Worm (Caenorhabditis elegans): ENCODE results near the gene nspc-18.

ce11 chrX:14563818-14564217, 36.4 kb upstream of the nspc-18 start:
- TF ChIP-seq ama-1 (optimal IDR thresholded peaks at IDR 0.05) (no peak), hmbx-1 (tag; optimal IDR thresholded peaks at IDR 0.05) (no peak), pes-1 (GFP tag; IDR thresholded peaks at IDR 0.05) (no peak), flt-1 (GFP tag; IDR thresholded peaks at IDR 0.05) (no peak), ceh-36 (tag; optimal IDR thresholded peaks at IDR 0.05) (no peak), hmg-4 (GFP tag; optimal IDR thresholded peaks at IDR 0.05) (no peak), tbx-37 (GFP tag; conservative IDR thresholded peaks at IDR 0.05) (no peak), ceh-13 (GFP tag; optimal IDR thresholded peaks at IDR 0.05) (no peak)

Measured in whole organism, early embryonic.